Fruit fly (Drosophila melanogaster) whole organism, embryonic: Measurements from ENCODE around the gene CG9961.

Source experiments
- Adf1 ChIP-seq: fragments of 200-800 bp; sonication (Bioruptor generic); IDR thresholded peaks from 2 replicates; pipeline ENCODE4 v1.3.6; 2022; ENCODE audit warnings: missing biosample characterization, missing genetic modification characterization
- CG10565 ChIP-seq: fragments of 200-800 bp; sonication (Bioruptor generic); optimal IDR thresholded peaks from 3 replicates; lab custom pipeline; 2016; ENCODE audit warnings: missing biosample characterization, mild to moderate bottlenecking, missing genetic modification characterization
- CG13287 ChIP-seq: fragments of 200-800 bp; sonication (Bioruptor generic); IDR thresholded peaks from 2 replicates; pipeline ENCODE4 v1.3.6; 2022; ENCODE audit warnings: missing biosample characterization, missing genetic modification characterization; ENCODE audit not compliant: partially characterized antibody
- CG13775 ChIP-seq: fragments of 200-800 bp; sonication (Bioruptor generic); optimal IDR thresholded peaks from 3 replicates; lab custom pipeline; 2017; ENCODE audit warnings: missing biosample characterization, mild to moderate bottlenecking, missing genetic modification characterization
- CG14710 ChIP-seq: fragments of 200-800 bp; sonication (Bioruptor generic); optimal IDR thresholded peaks from 3 replicates; lab custom pipeline; 2019; ENCODE audit warnings: missing biosample characterization, mild to moderate bottlenecking, missing genetic modification characterization, moderate library complexity
- CG17361 ChIP-seq: fragments of 200-800 bp; sonication (Bioruptor generic); IDR thresholded peaks from 3 replicates; pipeline ENCODE4 v1.3.6; 2022; ENCODE audit warnings: missing biosample characterization, missing genetic modification characterization
- CG18011 ChIP-seq: fragments of 200-800 bp; sonication (Bioruptor generic); optimal IDR thresholded peaks from 2 replicates; lab custom pipeline; 2017; ENCODE audit warnings: missing biosample characterization, missing genetic modification characterization, mild to moderate bottlenecking, moderate library complexity, missing genotype
- CG18262 ChIP-seq: fragments of 200-800 bp; optimal IDR thresholded peaks from 3 replicates; lab custom pipeline; 2019; ENCODE audit warnings: missing biosample characterization, mild to moderate bottlenecking, missing genetic modification characterization, moderate library complexity
- CG2712 ChIP-seq: fragments of 200-800 bp; optimal IDR thresholded peaks from 3 replicates; lab custom pipeline; 2019; ENCODE audit warnings: missing biosample characterization, mild to moderate bottlenecking, missing genetic modification characterization, moderate library complexity
- CG2889 ChIP-seq: fragments of 200-800 bp; sonication (Bioruptor generic); IDR thresholded peaks from 3 replicates; pipeline ENCODE4 v1.3.6; 2022; ENCODE audit warnings: missing biosample characterization, missing genetic modification characterization
- CG31365 ChIP-seq: fragments of 200-800 bp; sonication (Bioruptor generic); optimal IDR thresholded peaks from 2 replicates; lab custom pipeline; 2018; ENCODE audit warnings: missing biosample characterization, mild to moderate bottlenecking, missing genetic modification characterization
- CG3995 ChIP-seq: fragments of 200-800 bp; sonication (Bioruptor generic); optimal IDR thresholded peaks from 3 replicates; lab custom pipeline; 2016; ENCODE audit warnings: missing biosample characterization, missing genetic modification characterization
- CG4617 ChIP-seq: fragments of 200-800 bp; sonication (Bioruptor generic); optimal IDR thresholded peaks from 3 replicates; lab custom pipeline; 2016; ENCODE audit warnings: missing biosample characterization, missing genetic modification characterization, borderline replicate concordance
- CG5180 ChIP-seq: fragments of 200-800 bp; sonication (Bioruptor generic); optimal IDR thresholded peaks from 3 replicates; lab custom pipeline; 2017; ENCODE audit warnings: missing biosample characterization, missing genetic modification characterization, mild to moderate bottlenecking, moderate library complexity, missing genetic modification reagents
- CG7745 ChIP-seq: fragments of 200-800 bp; sonication (Bioruptor generic); optimal IDR thresholded peaks from 2 replicates; lab custom pipeline; 2018; ENCODE audit warnings: missing biosample characterization, mild to moderate bottlenecking, missing genetic modification characterization, moderate library complexity
- CG7786 ChIP-seq: fragments of 200-800 bp; sonication (Bioruptor generic); optimal IDR thresholded peaks from 2 replicates; lab custom pipeline; 2016; ENCODE audit warnings: missing biosample characterization, missing genetic modification characterization
- CG7987 ChIP-seq: fragments of 200-800 bp; sonication (Bioruptor generic); optimal IDR thresholded peaks from 2 replicates; lab custom pipeline; 2018; ENCODE audit warnings: missing biosample characterization, mild to moderate bottlenecking, missing genetic modification characterization, moderate library complexity
- CG9797 ChIP-seq: fragments of 200-800 bp; sonication (Bioruptor generic); optimal IDR thresholded peaks from 3 replicates; lab custom pipeline; 2018; ENCODE audit warnings: missing biosample characterization, mild to moderate bottlenecking, missing genetic modification characterization
- CTCF ChIP-seq: fragments of 200-800 bp; sonication (Bioruptor generic); optimal IDR thresholded peaks from 2 replicates; lab custom pipeline; 2017; ENCODE audit warnings: missing biosample characterization, mild to moderate bottlenecking, missing genetic modification characterization, moderate library complexity
- Dbx ChIP-seq: fragments of 200-800 bp; sonication (Bioruptor generic); IDR thresholded peaks from 3 replicates; pipeline ENCODE4 v1.3.6; 2022; ENCODE audit warnings: missing biosample characterization, missing genetic modification characterization
- Doc3 ChIP-seq: fragments of 200-800 bp; sonication (Bioruptor generic); IDR thresholded peaks from 3 replicates; pipeline ENCODE4 v1.3.6; 2022; ENCODE audit warnings: missing biosample characterization, missing genetic modification characterization; ENCODE audit not compliant: partially characterized antibody
- Dp ChIP-seq: fragments of 200-800 bp; sonication (Bioruptor generic); optimal IDR thresholded peaks from 2 replicates; lab custom pipeline; 2018; ENCODE audit warnings: missing biosample characterization, mild to moderate bottlenecking, missing genetic modification characterization, moderate library complexity
- Rx ChIP-seq: fragments of 200-800 bp; sonication (Bioruptor generic); IDR thresholded peaks from 2 replicates; pipeline ENCODE4 v1.3.6; 2022; ENCODE audit warnings: missing biosample characterization, missing genetic modification characterization
- Scr ChIP-seq: fragments of 200-800 bp; sonication (Bioruptor generic); IDR thresholded peaks from 2 replicates; pipeline ENCODE4 v1.3.6; 2022; ENCODE audit warnings: missing biosample characterization, missing genetic modification characterization; ENCODE audit not compliant: partially characterized antibody
- Sox100B ChIP-seq: fragments of 200-800 bp; sonication (Bioruptor generic); optimal IDR thresholded peaks from 3 replicates; lab custom pipeline; 2018; ENCODE audit warnings: missing biosample characterization, mild to moderate bottlenecking, missing genetic modification characterization
- bbx ChIP-seq: fragments of 200-800 bp; sonication (Bioruptor generic); IDR thresholded peaks from 2 replicates; pipeline ENCODE4 v1.3.6; 2022; ENCODE audit warnings: missing biosample characterization, missing genetic modification characterization; ENCODE audit not compliant: partially characterized antibody
- bigmax ChIP-seq: fragments of 200-800 bp; sonication (Bioruptor generic); optimal IDR thresholded peaks from 2 replicates; lab custom pipeline; 2018; ENCODE audit warnings: missing biosample characterization, mild to moderate bottlenecking, missing genetic modification characterization
- cg ChIP-seq: fragments of 200-800 bp; sonication (Bioruptor generic); optimal IDR thresholded peaks from 3 replicates; lab custom pipeline; 2019; ENCODE audit warnings: missing biosample characterization, mild to moderate bottlenecking, missing genetic modification characterization, moderate library complexity
- chinmo ChIP-seq: fragments of 200-800 bp; sonication (Bioruptor generic); IDR thresholded peaks from 4 replicates; pipeline ENCODE4 v1.3.6; 2022; ENCODE audit warnings: missing biosample characterization, missing genetic modification characterization; ENCODE audit not compliant: partially characterized antibody
- danr ChIP-seq: fragments of 200-800 bp; sonication (Bioruptor generic); IDR thresholded peaks from 2 replicates; pipeline ENCODE4 v1.3.6; 2022; ENCODE audit warnings: missing biosample characterization, missing genetic modification characterization
- dysf ChIP-seq: fragments of 200-800 bp; sonication (Bioruptor generic); IDR thresholded peaks from 3 replicates; pipeline ENCODE4 v1.3.6; 2022; ENCODE audit warnings: missing biosample characterization, missing genetic modification characterization
- gcm2 ChIP-seq: fragments of 200-800 bp; sonication (Bioruptor generic); optimal IDR thresholded peaks from 2 replicates; lab custom pipeline; 2016; ENCODE audit warnings: missing biosample characterization, missing genetic modification characterization
- grn ChIP-seq: fragments of 200-800 bp; sonication (Bioruptor generic); optimal IDR thresholded peaks from 3 replicates; lab custom pipeline; 2017; ENCODE audit warnings: missing biosample characterization, missing genetic modification characterization
- hbn ChIP-seq: fragments of 200-800 bp; sonication (Bioruptor generic); IDR thresholded peaks from 2 replicates; pipeline ENCODE4 v1.3.6; 2022; ENCODE audit warnings: missing biosample characterization, missing genetic modification characterization; ENCODE audit not compliant: partially characterized antibody
- her ChIP-seq: fragments of 200-800 bp; sonication (Bioruptor generic); optimal IDR thresholded peaks from 2 replicates; lab custom pipeline; 2016; ENCODE audit warnings: missing biosample characterization, missing genetic modification characterization
- kay ChIP-seq: fragments of 200-800 bp; sonication (Bioruptor generic); optimal IDR thresholded peaks from 2 replicates; lab custom pipeline; 2016; ENCODE audit warnings: missing biosample characterization, missing genetic modification characterization
- lbe ChIP-seq: fragments of 200-800 bp; sonication (Bioruptor generic); optimal IDR thresholded peaks from 2 replicates; lab custom pipeline; 2016; ENCODE audit warnings: missing biosample characterization, mild to moderate bottlenecking, missing genetic modification characterization
- nerfin-1 ChIP-seq: fragments of 200-800 bp; sonication (Bioruptor generic); optimal IDR thresholded peaks from 3 replicates; lab custom pipeline; 2019; ENCODE audit warnings: missing biosample characterization, mild to moderate bottlenecking, missing genetic modification characterization, moderate library complexity
- sens ChIP-seq: fragments of 200-800 bp; sonication (Bioruptor generic); peaks from one replicate; lab custom pipeline; 2016; ENCODE audit warnings: missing biosample characterization, missing genetic modification characterization
- sim ChIP-seq: fragments of 200-800 bp; sonication (Bioruptor generic); IDR thresholded peaks from 2 replicates; pipeline ENCODE4 v1.3.6; 2022; ENCODE audit warnings: missing biosample characterization, missing genetic modification characterization
- zen ChIP-seq: fragments of 200-800 bp; sonication (Bioruptor generic); optimal IDR thresholded peaks from 3 replicates; lab custom pipeline; 2018; ENCODE audit warnings: missing biosample characterization, mild to moderate bottlenecking, missing genetic modification characterization, moderate library complexity

CG9961 gene

DNA sequence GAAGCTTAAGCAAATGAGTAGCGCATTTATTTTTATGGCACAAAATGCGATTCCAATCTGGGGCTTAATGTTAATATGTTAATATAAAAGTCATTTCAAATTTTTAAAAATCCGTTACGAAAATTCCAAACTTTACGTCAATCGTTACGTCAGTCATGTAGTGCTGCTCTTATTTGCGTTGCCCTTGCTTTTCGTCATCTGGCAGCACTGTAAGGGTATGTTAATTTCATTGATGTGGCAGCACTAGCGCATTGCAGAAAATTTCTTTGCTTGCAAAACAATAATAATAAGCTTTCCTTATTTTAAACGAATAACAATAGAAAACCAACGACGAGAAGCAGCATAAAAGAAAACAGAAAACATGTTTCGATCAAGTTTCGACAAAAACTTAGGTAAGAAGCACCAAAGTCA is 4.9 kb downstream of the CG9961 start, which contains the start of gene Hrs (continued):
- TF ChIP-seq CG5180 (GFP tag; lab: Kevin White, UChicago) (no peak), CTCF (GFP tag; lab: Kevin White, UChicago) (peak; percentile 22), CG7745 (peak; percentile 88), CG9797 (GFP tag; lab: Kevin White, UChicago) (peak; percentile 51), hbn (GFP tag; lab: Robert Waterston, UW) (peak; percentile 40; the same call in 1 of the 2 replicates), CG10565 (GFP tag; lab: Kevin White, UChicago) (no peak), gcm2 (no peak), CG17361 (GFP tag; lab: Robert Waterston, UW) (0 out of 3 replicates have a peak, but pooled peaks have one; percentile 18), grn (no peak), Scr (GFP tag; lab: Robert Waterston, UW) (peak; percentile 23; the same call in 1 of the 2 replicates), CG13287 (GFP tag; lab: Robert Waterston, UW) (peak; percentile 33; the same call in 1 of the 2 replicates), CG7987 (peak; percentile 24), CG2712 (peak; percentile 34), lbe (GFP tag; lab: Kevin White, UChicago) (peak; percentile 50), Dp (GFP tag; lab: Kevin White, UChicago) (peak; percentile 80), cg (no peak), Rx (GFP tag; lab: Robert Waterston, UW) (no peak), nerfin-1 (tag; lab: Kevin White, UChicago) (peak; percentile 99), her (GFP tag; lab: Kevin White, UChicago) (peak; percentile 100), sim (GFP tag; lab: Robert Waterston, UW) (no peak), CG7786 (GFP tag; lab: Kevin White, UChicago) (no peak), kay (GFP tag; lab: Kevin White, UChicago) (peak; percentile 95), bigmax (GFP tag; lab: Kevin White, UChicago) (peak; percentile 19), CG4617 (GFP tag; lab: Kevin White, UChicago) (peak; percentile 95)

DNA sequence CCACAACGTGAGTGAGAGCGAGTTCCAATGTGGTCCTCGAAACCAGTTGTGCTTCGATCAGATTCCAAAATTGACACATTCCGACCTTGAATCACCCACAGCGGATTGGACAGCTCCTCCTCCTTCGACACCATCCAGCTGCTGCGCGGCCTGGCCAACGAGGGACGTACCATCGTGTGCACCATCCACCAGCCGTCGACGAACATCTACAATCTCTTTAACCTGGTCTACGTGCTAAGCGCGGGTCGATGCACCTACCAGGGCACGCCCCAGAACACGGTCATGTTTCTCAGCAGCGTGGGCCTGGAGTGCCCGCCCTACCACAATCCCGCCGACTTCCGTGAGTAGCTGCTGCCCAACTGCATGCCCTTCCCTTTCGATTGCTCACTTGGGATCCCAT is 7.2 kb downstream of the CG9961 start:
- TF ChIP-seq CG13775 (GFP tag; lab: Kevin White, UChicago) (no peak), CG2889 (GFP tag; lab: Robert Waterston, UW) (no peak), danr (no peak), zen (no peak), CG18011 (GFP tag; lab: Kevin White, UChicago) (no peak), her (GFP tag; lab: Kevin White, UChicago) (no peak), kay (GFP tag; lab: Kevin White, UChicago) (no peak), CG14710 (tag; lab: Kevin White, UChicago) (no peak), CG3995 (GFP tag; lab: Kevin White, UChicago) (no peak), Sox100B (GFP tag; lab: Kevin White, UChicago) (no peak), CG31365 (tag; lab: Kevin White, UChicago) (no peak), CG18262 (no peak), Doc3 (no peak)

DNA sequence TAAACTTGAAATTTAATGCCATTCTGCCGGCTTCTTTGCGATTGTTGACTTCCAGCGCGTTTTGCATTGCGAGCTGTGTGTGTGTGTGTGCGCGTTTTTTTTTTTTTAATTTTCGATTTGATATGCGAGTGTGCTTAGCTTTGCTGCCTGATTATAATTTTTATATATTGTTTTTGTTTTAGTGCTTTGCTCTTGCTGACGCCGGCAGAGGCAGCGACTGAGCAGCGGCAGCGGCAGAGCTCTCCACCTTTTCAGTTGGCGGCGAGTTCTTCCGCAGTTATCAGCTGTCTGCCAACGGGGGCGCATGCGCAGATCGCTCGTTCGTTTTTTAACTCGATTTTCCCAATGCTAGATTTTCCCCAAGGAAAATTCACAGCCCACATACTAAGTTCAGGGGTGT is 9.2 kb downstream of the CG9961 start:
- TF ChIP-seq dysf (GFP tag; lab: Robert Waterston, UW) = peak; percentile 11; the same call in 1 of the 3 replicates
- peak; percentile 87 for TF ChIP-seq Adf1 (GFP tag; lab: Robert Waterston, UW)
- 0 out of 3 replicates have a peak, but pooled peaks have one; percentile 6 for TF ChIP-seq Dbx (GFP tag; lab: Robert Waterston, UW)
- TF ChIP-seq bbx (GFP tag; lab: Robert Waterston, UW) = no peak
- TF ChIP-seq CG2712 = no peak
- TF ChIP-seq chinmo (GFP tag; lab: Robert Waterston, UW) = peak; percentile 63; the same call in 1 of the 4 replicates
- peak; percentile 40 for TF ChIP-seq sens (GFP tag; lab: Kevin White, UChicago)
